Fruit fly (Drosophila melanogaster) whole organism, adult: ENCODE results near the gene CG15572.

Experiments used
- CG11617 ChIP-seq: fragments of 200-800 bp; sonication (Bioruptor generic); optimal IDR thresholded peaks from 2 replicates; lab custom pipeline; 2017; ENCODE audit warnings: mild to moderate bottlenecking, missing biosample characterization, missing genetic modification reagents, missing genetic modification characterization
- CG12768 ChIP-seq: fragments of 200-800 bp; sonication (Bioruptor generic); optimal IDR thresholded peaks from 2 replicates; lab custom pipeline; 2017; ENCODE audit warnings: missing biosample characterization, missing genetic modification characterization, mild to moderate bottlenecking, moderate library complexity, missing genetic modification reagents
- CG14711 ChIP-seq: fragments of 200-800 bp; sonication (Bioruptor generic); optimal IDR thresholded peaks from 2 replicates; lab custom pipeline; 2018; ENCODE audit warnings: missing biosample characterization, mild to moderate bottlenecking, missing genetic modification characterization, moderate library complexity
- CG1620 ChIP-seq: fragments of 200-800 bp; sonication (Bioruptor generic); optimal IDR thresholded peaks from 2 replicates; lab custom pipeline; 2016; ENCODE audit warnings: missing biosample characterization, missing genetic modification characterization
- CG33017 ChIP-seq: fragments of 200-800 bp; sonication (Bioruptor generic); optimal IDR thresholded peaks from 2 replicates; lab custom pipeline; 2018; ENCODE audit warnings: missing biosample characterization, mild to moderate bottlenecking, missing genetic modification characterization, moderate library complexity
- CG5204 ChIP-seq: fragments of 200-800 bp; sonication (Bioruptor generic); optimal IDR thresholded peaks from 2 replicates; lab custom pipeline; 2016; ENCODE audit warnings: missing biosample characterization, missing genetic modification characterization
- CG7045 ChIP-seq: fragments of 200-800 bp; sonication (Bioruptor generic); optimal IDR thresholded peaks from 2 replicates; lab custom pipeline; 2017; ENCODE audit warnings: missing biosample characterization, mild to moderate bottlenecking, missing genetic modification characterization
- CG7101 ChIP-seq: fragments of 200-800 bp; sonication (Bioruptor generic); optimal IDR thresholded peaks from 2 replicates; lab custom pipeline; 2018; ENCODE audit warnings: missing biosample characterization, mild to moderate bottlenecking, missing genetic modification characterization, moderate library complexity
- Clk ChIP-seq: fragments of 200-800 bp; sonication (Bioruptor generic); optimal IDR thresholded peaks from 2 replicates; lab custom pipeline; 2017; ENCODE audit warnings: missing biosample characterization, missing genetic modification characterization
- Crg-1 ChIP-seq: fragments of 200-800 bp; sonication (Bioruptor generic); optimal IDR thresholded peaks from 2 replicates; lab custom pipeline; 2016; ENCODE audit warnings: missing biosample characterization, missing genetic modification characterization
- Hr96 ChIP-seq: fragments of 200-800 bp; sonication (Bioruptor generic); optimal IDR thresholded peaks from 2 replicates; lab custom pipeline; 2016; ENCODE audit warnings: missing biosample characterization, missing genetic modification characterization
- Mnt ChIP-seq: fragments of 200-800 bp; sonication (Bioruptor generic); optimal IDR thresholded peaks from 2 replicates; lab custom pipeline; 2016; ENCODE audit warnings: missing biosample characterization, mild to moderate bottlenecking, missing genetic modification characterization
- bab1 ChIP-seq: fragments of 200-800 bp; sonication (Bioruptor generic); optimal IDR thresholded peaks from 3 replicates; lab custom pipeline; 2019; ENCODE audit warnings: missing biosample characterization, mild to moderate bottlenecking, missing genetic modification characterization, moderate library complexity
- cic ChIP-seq: fragments of 200-800 bp; sonication (Bioruptor generic); optimal IDR thresholded peaks from 2 replicates; lab custom pipeline; 2017; ENCODE audit warnings: missing biosample characterization, mild to moderate bottlenecking, missing genetic modification characterization, moderate library complexity
- cnc ChIP-seq, 2 experiments: fragments of >200 bp; optimal IDR thresholded peaks; 2 replicates each; lab custom pipeline; 2017
- kay ChIP-seq: fragments of 200-800 bp; sonication (Bioruptor generic); peaks from one replicate; lab custom pipeline; 2016; ENCODE audit warnings: missing biosample characterization, missing genetic modification characterization, borderline replicate concordance
- ovo ChIP-seq: fragments of 200-800 bp; sonication (Bioruptor generic); optimal IDR thresholded peaks from 2 replicates; lab custom pipeline; 2016; ENCODE audit warnings: missing biosample characterization, missing genetic modification characterization
- pad ChIP-seq: fragments of 200-800 bp; sonication (Bioruptor generic); optimal IDR thresholded peaks from 3 replicates; lab custom pipeline; 2017; ENCODE audit warnings: missing biosample characterization, missing genetic modification characterization, mild to moderate bottlenecking, moderate library complexity, missing genetic modification reagents
- tj ChIP-seq: fragments of 200-800 bp; sonication (Bioruptor generic); optimal IDR thresholded peaks from 3 replicates; lab custom pipeline; 2017; ENCODE audit warnings: missing biosample characterization, mild to moderate bottlenecking, missing genetic modification characterization, moderate library complexity
- toe ChIP-seq: fragments of 200-800 bp; sonication (Bioruptor generic); optimal IDR thresholded peaks from 2 replicates; lab custom pipeline; 2016; ENCODE audit warnings: missing biosample characterization, missing genetic modification characterization

The CG15572 gene

dm6 chrX:4268401-4268800, at the start of gene CG15572:
Gene CG15572, plus strand, starts transcription at chrX:4268701.
- TF ChIP-seq toe (GFP tag; lab: Kevin White, UChicago) (no peak), tj (GFP tag; lab: Kevin White, UChicago) (no peak), CG33017 (tag; lab: Kevin White, UChicago) (no peak), CG5204 (no peak), CG1620 (GFP tag; lab: Kevin White, UChicago) (no peak)

- TF ChIP-seq Crg-1 (GFP tag; lab: Kevin White, UChicago), result no peak
- no peak for TF ChIP-seq CG12768 (GFP tag; lab: Kevin White, UChicago)
- TF ChIP-seq bab1 (GFP tag; lab: Kevin White, UChicago), result no peak
- TF ChIP-seq Clk (GFP tag; lab: Kevin White, UChicago), result no peak
- no peak for TF ChIP-seq cic (GFP tag; lab: Kevin White, UChicago)
- TF ChIP-seq CG7101 (tag; lab: Kevin White, UChicago), result no peak
- TF ChIP-seq CG7045, result no peak
- TF ChIP-seq CG33017 (tag; lab: Kevin White, UChicago), result no peak
- no peak for TF ChIP-seq pad (GFP tag; lab: Kevin White, UChicago)
These were observed 43.5 kb upstream of the CG15572 start for dm6 chrX:4225020-4225419.

- no peak for TF ChIP-seq Clk (GFP tag; lab: Kevin White, UChicago)
- no peak for TF ChIP-seq CG11617 (GFP tag; lab: Kevin White, UChicago)
- TF ChIP-seq bab1 (GFP tag; lab: Kevin White, UChicago), result no peak
These were observed 28.4 kb upstream of the CG15572 start for dm6 chrX:4240146-4240545.

- TF ChIP-seq pad (GFP tag; lab: Kevin White, UChicago), result no peak
- no peak for TF ChIP-seq kay (GFP tag; lab: Kevin White, UChicago)
- TF ChIP-seq toe (GFP tag; lab: Kevin White, UChicago), result no peak
- TF ChIP-seq Crg-1 (GFP tag; lab: Kevin White, UChicago), result no peak
- TF ChIP-seq CG33017 (tag; lab: Kevin White, UChicago), result no peak
- TF ChIP-seq Clk (GFP tag; lab: Kevin White, UChicago), result no peak
These were observed 25.8 kb upstream of the CG15572 start, which contains the start of gene Femcoat for dm6 chrX:4242726-4243125. Gene Femcoat, minus strand, starts transcription at chrX:4242826.

- TF ChIP-seq tj (GFP tag; lab: Kevin White, UChicago) (no peak), cic (GFP tag; lab: Kevin White, UChicago) (no peak), CG12768 (GFP tag; lab: Kevin White, UChicago) (no peak)
These were observed 22.5 kb upstream of the CG15572 start, which contains the start of gene Muc4B for dm6 chrX:4246039-4246438. Gene Muc4B, minus strand, starts transcription at chrX:4246139.

dm6 chrX:4247013-4247412, 21.5 kb upstream of the CG15572 start, which contains the start of gene CG43134:
Gene CG43134, plus strand, starts transcription at chrX:4247313.
- TF ChIP-seq CG7045 (no peak), CG1620 (GFP tag; lab: Kevin White, UChicago) (no peak), Crg-1 (GFP tag; lab: Kevin White, UChicago) (no peak), tj (GFP tag; lab: Kevin White, UChicago) (no peak), toe (GFP tag; lab: Kevin White, UChicago) (no peak), CG33017 (tag; lab: Kevin White, UChicago) (no peak), CG11617 (GFP tag; lab: Kevin White, UChicago) (no peak), cic (GFP tag; lab: Kevin White, UChicago) (no peak), Hr96 (no peak), CG14711 (no peak), Clk (GFP tag; lab: Kevin White, UChicago) (no peak), CG5204 (no peak), CG7101 (tag; lab: Kevin White, UChicago) (no peak), ovo (GFP tag; lab: Kevin White, UChicago) (no peak), cnc (optimal IDR thresholded peaks at IDR 0.05; lab: Kevin White, UChicago) (no peak), pad (GFP tag; lab: Kevin White, UChicago) (no peak), Mnt (no peak), bab1 (GFP tag; lab: Kevin White, UChicago) (no peak), CG12768 (GFP tag; lab: Kevin White, UChicago) (no peak)

dm6 chrX:4248077-4248476, 20.4 kb upstream of the CG15572 start, which contains the start of gene CG43135:
Gene CG43135, plus strand, starts transcription at chrX:4248377.
- TF ChIP-seq CG5204 (no peak), kay (GFP tag; lab: Kevin White, UChicago) (no peak), Clk (GFP tag; lab: Kevin White, UChicago) (no peak), CG12768 (GFP tag; lab: Kevin White, UChicago) (no peak)

dm6 chrX:4252690-4253089, 15.8 kb upstream of the CG15572 start, which contains the start of gene CG15576:
Gene CG15576, minus strand, starts transcription at chrX:4252790.
- no peak for TF ChIP-seq bab1 (GFP tag; lab: Kevin White, UChicago)
